Worm (Caenorhabditis elegans) whole organism, young adult: Measurements from ENCODE around the gene gtf-2E2.

Source experiments
- D2030.7 ChIP-seq: fragments of 200-800 bp; sonication (Bioruptor generic); IDR thresholded peaks from 2 replicates; pipeline ENCODE4 v1.3.6; 2022; ENCODE audit warnings: missing genetic modification reagents, missing genetic modification characterization, missing compliant biosample characterization
- F57A8.1 ChIP-seq: fragments of 200-800 bp; sonication (Bioruptor generic); optimal IDR thresholded peaks from 2 replicates; lab custom pipeline; 2018; ENCODE audit warnings: mild to moderate bottlenecking, missing genetic modification characterization, moderate library complexity, missing compliant biosample characterization
- ama-1 ChIP-seq, 3 experiments: fragments of 150-350 bp in 1 of 3; sonication (generic microtip) in 2 of 3; optimal IDR thresholded peaks; 2 replicates each; lab custom pipeline; 2014 to 2018; ENCODE audit warnings: missing biosample characterization in 2 of 3, missing genetic modification characterization in 2 of 3, missing genetic modification reagents in 2 of 3
- hlh-26 ChIP-seq: fragments of 200-800 bp; sonication (Bioruptor generic); conservative IDR thresholded peaks from 2 replicates; pipeline ENCODE4 v1.3.6; 2022; ENCODE audit warnings: missing genetic modification reagents, missing genetic modification characterization, missing compliant biosample characterization
- lin-54 ChIP-seq: fragments of 200-800 bp; sonication (Bioruptor generic); optimal IDR thresholded peaks from 2 replicates; lab custom pipeline; 2018; ENCODE audit warnings: mild to moderate bottlenecking, missing genetic modification characterization, missing compliant biosample characterization
- nhr-120 ChIP-seq: fragments of 200-800 bp; sonication (Bioruptor generic); IDR thresholded peaks from 2 replicates; pipeline ENCODE4 v1.3.6; 2022; ENCODE audit warnings: missing genetic modification characterization, missing compliant biosample characterization
- nhr-27 ChIP-seq: fragments of 200-800 bp; sonication (Bioruptor generic); optimal IDR thresholded peaks from 2 replicates; lab custom pipeline; 2018; ENCODE audit warnings: mild to moderate bottlenecking, missing genetic modification characterization, moderate library complexity, missing compliant biosample characterization
- repo-1 ChIP-seq: sonication (generic microtip); optimal IDR thresholded peaks from 2 replicates; lab custom pipeline; 2017; ENCODE audit warnings: mild to moderate bottlenecking, missing genetic modification characterization, missing compliant biosample characterization
- snpc-3.4 ChIP-seq: sonication (generic microtip); optimal IDR thresholded peaks from 2 replicates; lab custom pipeline; 2017; ENCODE audit warnings: missing genetic modification characterization, mild to moderate bottlenecking, missing compliant biosample characterization, antibody characterized with exemption, moderate library complexity, missing genotype, missing genetic modification reagents
- snpc-4 ChIP-seq, 5 experiments: fragments of 150-350 bp in 1 of 5; sonication (generic microtip) in 4 of 5; optimal IDR thresholded peaks; 2 replicates each; lab custom pipeline; 2014 to 2018; ENCODE audit warnings: missing genetic modification characterization in 5 of 5, missing biosample characterization in 3 of 5, antibody characterized with exemption in 2 of 5, mild to moderate bottlenecking in 2 of 5, missing compliant biosample characterization in 2 of 5, missing genotype in 2 of 5, moderate library complexity in 2 of 5, missing genetic modification reagents in 1 of 5
- unc-130 ChIP-seq: sonication (generic microtip); optimal IDR thresholded peaks from 2 replicates; lab custom pipeline; 2016; ENCODE audit warnings: missing genetic modification reagents, missing genetic modification characterization, missing compliant biosample characterization
- unc-62 ChIP-seq: fragments of 150-350 bp; optimal IDR thresholded peaks from 2 replicates; lab custom pipeline; 2014; ENCODE audit warnings: missing biosample characterization, missing genetic modification reagents, missing genetic modification characterization

DNA sequence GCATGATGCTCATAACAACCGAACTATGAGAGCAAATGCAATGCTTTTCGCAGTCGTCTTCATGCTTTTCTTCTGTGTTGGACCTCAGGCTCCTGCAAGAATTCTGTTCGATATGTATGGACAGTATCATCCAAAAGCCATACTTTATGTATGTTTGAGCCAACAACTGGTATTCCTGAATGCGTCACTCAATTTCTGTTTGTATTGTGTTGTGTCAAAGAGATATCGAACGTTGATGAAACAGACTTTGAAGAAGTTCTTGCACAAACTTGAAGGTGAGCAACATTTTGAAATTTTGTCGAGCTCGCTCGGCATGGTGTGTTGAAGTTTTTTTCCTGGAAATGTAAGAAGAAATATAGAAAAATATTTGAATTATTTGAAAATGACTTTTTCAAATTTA lies 29.4 kb downstream of the gtf-2E2 start:
- TF ChIP-seq nhr-120 (GFP tag; lab: Robert Waterston, UW) (no peak), unc-130 (GFP tag; lab: Kevin White, UChicago) (no peak), D2030.7 (GFP tag; lab: Robert Waterston, UW) (no peak), unc-62 (GFP tag; lab: Kevin White, UChicago) (no peak), F57A8.1 (GFP tag; lab: Kevin White, UChicago) (no peak), ama-1 (optimal IDR thresholded peaks at IDR 0.05; lab: Kevin White, UChicago) (no peak), ama-1 (GFP tag; optimal IDR thresholded peaks at IDR 0.05; lab: Kevin White, UChicago) (no peak), snpc-4 (GFP tag; optimal IDR thresholded peaks at IDR 0.05; lab: Kevin White, UChicago) (no peak), snpc-4 (tag; optimal IDR thresholded peaks at IDR 0.05; lab: Kevin White, UChicago) (no peak), hlh-26 (no peak), snpc-3.4 (no peak), nhr-27 (tag; lab: Kevin White, UChicago) (no peak), lin-54 (GFP tag; lab: Kevin White, UChicago) (no peak), repo-1 (no peak)
